Worm (Caenorhabditis elegans) whole organism, L4 larva: ENCODE data around the gene T14G12.12.
A peak's percentile ranks its signal among the peaks of the same experiment; 100 is the strongest.

Source experiments
- F37D6.2 ChIP-seq: sonication (generic microtip); optimal IDR thresholded peaks from 2 replicates; lab custom pipeline; 2016; ENCODE audit warnings: mild to moderate bottlenecking, missing genetic modification characterization, missing compliant biosample characterization
- F49E8.2 ChIP-seq: sonication (generic microtip); optimal IDR thresholded peaks from 2 replicates; lab custom pipeline; 2016; ENCODE audit warnings: missing compliant biosample characterization, mild to moderate bottlenecking, missing genetic modification characterization, borderline replicate concordance
- T26A8.4 ChIP-seq: fragments of 200-800 bp; sonication (Bioruptor generic); IDR thresholded peaks from 2 replicates; pipeline ENCODE4 v1.3.6; 2022; ENCODE audit warnings: missing genetic modification characterization, missing compliant biosample characterization
- Y48G9A.11 ChIP-seq: fragments of 200-800 bp; sonication (Bioruptor generic); IDR thresholded peaks from 2 replicates; pipeline ENCODE4 v1.3.6; 2022; ENCODE audit warnings: missing genetic modification reagents, missing genetic modification characterization, missing compliant biosample characterization
- Y5F2A.4 ChIP-seq: fragments of 200-800 bp; sonication (Bioruptor generic); optimal IDR thresholded peaks from 2 replicates; lab custom pipeline; 2018; ENCODE audit warnings: mild to moderate bottlenecking, missing genetic modification characterization, missing compliant biosample characterization
- Y75B8A.6 ChIP-seq: fragments of 200-800 bp; sonication (Bioruptor generic); IDR thresholded peaks from 2 replicates; pipeline ENCODE4 v1.3.6; 2022; ENCODE audit warnings: missing genetic modification reagents, missing genetic modification characterization, missing compliant biosample characterization
- aha-1 ChIP-seq: fragments of 150-350 bp; peaks from one replicate; lab custom pipeline; 2014; ENCODE audit warnings: missing biosample characterization, missing genetic modification characterization
- aly-2 ChIP-seq: sonication (generic microtip); optimal IDR thresholded peaks from 2 replicates; lab custom pipeline; 2018; ENCODE audit warnings: missing biosample characterization, missing genetic modification characterization
- ceh-32 ChIP-seq: sonication (generic microtip); optimal IDR thresholded peaks from 2 replicates; lab custom pipeline; 2016; ENCODE audit warnings: mild to moderate bottlenecking, missing genetic modification characterization, missing compliant biosample characterization; ENCODE audit not compliant: poor library complexity
- ces-1 ChIP-seq: fragments of 150-350 bp; sonication (generic microtip); optimal IDR thresholded peaks from 4 replicates; lab custom pipeline; 2014; ENCODE audit warnings: missing biosample characterization, missing genetic modification reagents, missing genetic modification characterization
- daf-16 ChIP-seq, 3 experiments: sonication (generic microtip); optimal IDR thresholded peaks; 2 replicates each; lab custom pipeline; 2016 to 2017; ENCODE audit warnings: missing genetic modification characterization in 3 of 3, missing genetic modification reagents in 3 of 3, mild to moderate bottlenecking in 2 of 3, missing compliant biosample characterization in 2 of 3, missing biosample characterization in 1 of 3, moderate library complexity in 1 of 3
- daf-19 ChIP-seq: fragments of 200-800 bp; sonication (Bioruptor generic); conservative IDR thresholded peaks from 2 replicates; pipeline ENCODE4 v1.3.6; 2022; ENCODE audit warnings: missing genetic modification characterization, missing compliant biosample characterization
- dmd-6 ChIP-seq: fragments of 200-800 bp; sonication (Bioruptor generic); IDR thresholded peaks from 2 replicates; pipeline ENCODE4 v1.3.6; 2022; ENCODE audit warnings: missing genetic modification reagents, missing genetic modification characterization, missing compliant biosample characterization
- dmd-9 ChIP-seq: fragments of 200-800 bp; sonication (Bioruptor generic); IDR thresholded peaks from 2 replicates; pipeline ENCODE4 v1.3.6; 2022; ENCODE audit warnings: missing genetic modification reagents, missing genetic modification characterization, missing compliant biosample characterization
- dve-1 ChIP-seq: sonication (generic microtip); optimal IDR thresholded peaks from 2 replicates; lab custom pipeline; 2017; ENCODE audit warnings: antibody characterized with exemption, mild to moderate bottlenecking, missing genetic modification characterization, missing compliant biosample characterization; ENCODE audit not compliant: insufficient read depth
- egl-43 ChIP-seq: fragments of 200-800 bp; sonication (Bioruptor generic); IDR thresholded peaks from 2 replicates; pipeline ENCODE4 v1.3.6; 2022; ENCODE audit warnings: missing genetic modification reagents, missing genetic modification characterization, missing compliant biosample characterization
- fkh-10 ChIP-seq: fragments of 150-350 bp; optimal IDR thresholded peaks from 2 replicates; lab custom pipeline; 2014; ENCODE audit warnings: missing biosample characterization, missing genetic modification reagents, missing genetic modification characterization
- hmg-1.1 ChIP-seq: fragments of 200-800 bp; sonication (Bioruptor generic); IDR thresholded peaks from 2 replicates; pipeline ENCODE4 v1.3.6; 2022; ENCODE audit warnings: missing genetic modification reagents, missing genetic modification characterization, missing compliant biosample characterization
- lim-7 ChIP-seq: fragments of 200-800 bp; sonication (Bioruptor generic); IDR thresholded peaks from 2 replicates; pipeline ENCODE4 v1.3.6; 2022; ENCODE audit warnings: missing genetic modification characterization, missing compliant biosample characterization
- lin-39 ChIP-seq: fragments of 150-350 bp; optimal IDR thresholded peaks from 2 replicates; lab custom pipeline; 2014; ENCODE audit warnings: missing biosample characterization, missing genetic modification reagents, missing genetic modification characterization
- lir-3 ChIP-seq: sonication (generic microtip); optimal IDR thresholded peaks from 2 replicates; lab custom pipeline; 2016; ENCODE audit warnings: mild to moderate bottlenecking, missing genetic modification characterization, missing compliant biosample characterization
- lsy-2 ChIP-seq, 2 experiments: fragments of 150-350 bp in 1 of 2; sonication (generic microtip) in 1 of 2; optimal IDR thresholded peaks; 2 replicates each; lab custom pipeline; 2014 to 2017; ENCODE audit warnings: missing biosample characterization in 2 of 2, missing genetic modification characterization in 2 of 2
- madf-5 ChIP-seq, 2 experiments: fragments of 200-800 bp; sonication (Bioruptor generic); IDR thresholded peaks; 2 replicates each; pipeline ENCODE4 v1.3.6; 2022; ENCODE audit warnings: missing compliant biosample characterization in 2 of 2, missing genetic modification characterization in 2 of 2
- mdt-29 ChIP-seq: fragments of 200-800 bp; sonication (Bioruptor generic); IDR thresholded peaks from 2 replicates; pipeline ENCODE4 v1.3.6; 2022; ENCODE audit warnings: missing genetic modification reagents, missing genetic modification characterization, missing compliant biosample characterization
- mep-1 ChIP-seq: fragments of 150-350 bp; sonication (generic microtip); optimal IDR thresholded peaks from 3 replicates; lab custom pipeline; 2014; ENCODE audit warnings: missing biosample characterization, missing genetic modification characterization
- mes-2 ChIP-seq: sonication (generic microtip); optimal IDR thresholded peaks from 2 replicates; lab custom pipeline; 2016; ENCODE audit warnings: missing genotype, mild to moderate bottlenecking, missing genetic modification characterization, missing compliant biosample characterization; ENCODE audit not compliant: poor library complexity, severe bottlenecking
- mxl-3 ChIP-seq: fragments of 200-800 bp; sonication (Bioruptor generic); optimal IDR thresholded peaks from 2 replicates; lab custom pipeline; 2018; ENCODE audit warnings: mild to moderate bottlenecking, missing genetic modification characterization, missing compliant biosample characterization
- nhr-10 ChIP-seq: fragments of 150-350 bp; optimal IDR thresholded peaks from 2 replicates; lab custom pipeline; 2014; ENCODE audit warnings: missing biosample characterization, missing genetic modification characterization
- nhr-102 ChIP-seq: sonication (generic microtip); optimal IDR thresholded peaks from 2 replicates; lab custom pipeline; 2016; ENCODE audit warnings: mild to moderate bottlenecking, missing genetic modification characterization, moderate library complexity, missing compliant biosample characterization
- nhr-48 ChIP-seq: sonication (generic microtip); optimal IDR thresholded peaks from 2 replicates; lab custom pipeline; 2016; ENCODE audit warnings: mild to moderate bottlenecking, missing genetic modification characterization, missing compliant biosample characterization
- nhr-6 ChIP-seq: fragments of 150-350 bp; optimal IDR thresholded peaks from 2 replicates; lab custom pipeline; 2014; ENCODE audit warnings: missing biosample characterization, missing genetic modification characterization
- pqm-1 ChIP-seq: sonication (generic microtip); optimal IDR thresholded peaks from 2 replicates; lab custom pipeline; 2017; ENCODE audit warnings: missing biosample characterization, missing genetic modification characterization
- rbr-2 ChIP-seq: sonication (generic microtip); optimal IDR thresholded peaks from 2 replicates; lab custom pipeline; 2016; ENCODE audit warnings: missing genotype, missing genetic modification characterization, missing compliant biosample characterization
- saeg-2 ChIP-seq: fragments of 200-800 bp; sonication (Bioruptor generic); IDR thresholded peaks from 2 replicates; pipeline ENCODE4 v1.3.6; 2022; ENCODE audit warnings: missing genetic modification reagents, missing genetic modification characterization, missing compliant biosample characterization
- set-16 ChIP-seq: fragments of 200-800 bp; sonication (Bioruptor generic); IDR thresholded peaks from 2 replicates; pipeline ENCODE4 v1.3.6; 2022; ENCODE audit warnings: missing genetic modification reagents, missing genetic modification characterization, missing compliant biosample characterization
- snpc-1.2 ChIP-seq: fragments of 200-800 bp; sonication (Bioruptor generic); IDR thresholded peaks from 2 replicates; pipeline ENCODE4 v1.3.6; 2022; ENCODE audit warnings: missing genetic modification reagents, missing genetic modification characterization, missing compliant biosample characterization
- snpc-4 ChIP-seq: fragments of 150-350 bp; optimal IDR thresholded peaks from 2 replicates; lab custom pipeline; 2014; ENCODE audit warnings: missing biosample characterization, missing genetic modification characterization
- unc-130 ChIP-seq: sonication (generic microtip); optimal IDR thresholded peaks from 2 replicates; lab custom pipeline; 2016; ENCODE audit warnings: missing genetic modification reagents, missing genetic modification characterization, missing compliant biosample characterization
- unc-62 ChIP-seq, 3 experiments: fragments of 150-350 bp in 1 of 3; sonication (generic microtip); optimal IDR thresholded peaks in 2 of 3; peaks in 1 of 3; 1 replicate in 1 of 3; 2 replicates in 2 of 3; lab custom pipeline; 2014 to 2017; ENCODE audit warnings: missing biosample characterization in 3 of 3, missing genetic modification characterization in 3 of 3, missing genetic modification reagents in 3 of 3, missing genotype in 1 of 3
- zag-1 ChIP-seq: fragments of 150-350 bp; optimal IDR thresholded peaks from 2 replicates; lab custom pipeline; 2014; ENCODE audit warnings: missing biosample characterization, missing genetic modification characterization
- zfp-3 ChIP-seq: fragments of 200-800 bp; sonication (Bioruptor generic); conservative IDR thresholded peaks from 2 replicates; pipeline ENCODE4 v1.3.6; 2022; ENCODE audit warnings: missing genetic modification reagents, missing genetic modification characterization, missing compliant biosample characterization
- zip-11 ChIP-seq: fragments of 200-800 bp; sonication (Bioruptor generic); IDR thresholded peaks from 2 replicates; pipeline ENCODE4 v1.3.6; 2022; ENCODE audit warnings: missing genetic modification characterization, missing compliant biosample characterization

T14G12.12 gene

ce11 chrX:3798288-3798687, 40.0 kb upstream of the T14G12.12 start:
- no peak for TF ChIP-seq nhr-6 (tag; lab: Kevin White, UChicago)
- TF ChIP-seq set-16 (GFP tag; lab: Robert Waterston, UW): peak; percentile 64

ce11 chrX:3797882-3798281, 39.6 kb upstream of the T14G12.12 start, which contains the start of gene abu-10:
Gene abu-10, plus strand, starts transcription at chrX:3798182.
- no peak for TF ChIP-seq hmg-1.1 (GFP tag; lab: Robert Waterston, UW)
- TF ChIP-seq Y48G9A.11 (GFP tag; lab: Robert Waterston, UW): no peak
- TF ChIP-seq F37D6.2 (tag; lab: Kevin White, UChicago): no peak
- TF ChIP-seq lin-39: no peak
- no peak for TF ChIP-seq nhr-102 (tag; lab: Kevin White, UChicago)
- TF ChIP-seq pqm-1: no peak
- TF ChIP-seq nhr-48 (tag; lab: Kevin White, UChicago): no peak
- no peak for TF ChIP-seq aly-2 (tag; lab: Kevin White, UChicago)

- TF ChIP-seq nhr-102 (tag; lab: Kevin White, UChicago): no peak
- no peak for TF ChIP-seq dmd-6
- TF ChIP-seq snpc-4: no peak
- no peak for TF ChIP-seq zip-11 (GFP tag; lab: Robert Waterston, UW)
- TF ChIP-seq unc-62 (GFP tag; optimal IDR thresholded peaks at IDR 0.05 in 1 of 2; lab: Kevin White, UChicago): no peak
- TF ChIP-seq unc-62 (tag; optimal IDR thresholded peaks at IDR 0.05; lab: Kevin White, UChicago): no peak
- TF ChIP-seq Y5F2A.4 (GFP tag; lab: Kevin White, UChicago): no peak
- TF ChIP-seq nhr-10 (tag; lab: Kevin White, UChicago): no peak
- no peak for TF ChIP-seq saeg-2
- TF ChIP-seq lsy-2 (tag; optimal IDR thresholded peaks at IDR 0.05; lab: Kevin White, UChicago): no peak
- no peak for TF ChIP-seq lim-7 (GFP tag; lab: Robert Waterston, UW)
- TF ChIP-seq dmd-9 (GFP tag; lab: Robert Waterston, UW): no peak
Measured at ce11 chrX:3795642-3796041, 37.3 kb upstream of the T14G12.12 start, which contains the start of gene F35A5.5. Gene F35A5.5, minus strand, starts transcription at chrX:3795742.

ce11 chrX:3794161-3794560, 35.9 kb upstream of the T14G12.12 start:
- TF ChIP-seq ces-1 (GFP tag; lab: Kevin White, UChicago) (no peak), egl-43 (GFP tag; lab: Robert Waterston, UW) (peak; percentile 57; the same call in 1 of the 2 replicates), aha-1 (peak; percentile 29), set-16 (GFP tag; lab: Robert Waterston, UW) (peak; percentile 65; the same call in 1 of the 2 replicates)

ce11 chrX:3793389-3793788, 35.1 kb upstream of the T14G12.12 start:
- peak; percentile 20 for TF ChIP-seq unc-130
- TF ChIP-seq daf-19: 0 out of 2 replicates have a peak, but pooled peaks have one; percentile 61
- TF ChIP-seq F49E8.2 (tag; lab: Kevin White, UChicago): peak; percentile 42
- TF ChIP-seq daf-16 (GFP tag; optimal IDR thresholded peaks at IDR 0.05; lab: Kevin White, UChicago): peak in 1 of 2 experiments; percentile 22
- peak; percentile 81 for TF ChIP-seq daf-16 (tag; optimal IDR thresholded peaks at IDR 0.05; lab: Kevin White, UChicago)
- TF ChIP-seq rbr-2 (tag; lab: Kevin White, UChicago): peak; percentile 7
- TF ChIP-seq saeg-2: no peak
- TF ChIP-seq mes-2 (tag; lab: Kevin White, UChicago): peak; percentile 53
- peak; percentile 74 to 84; a peak in 1 of 4 replicates for TF ChIP-seq madf-5 (GFP tag; IDR thresholded peaks at IDR 0.05; lab: Robert Waterston, UW)
- no peak for TF ChIP-seq mxl-3
- TF ChIP-seq set-16 (GFP tag; lab: Robert Waterston, UW): no peak
- TF ChIP-seq Y75B8A.6 (GFP tag; lab: Robert Waterston, UW): no peak
- no peak for TF ChIP-seq zip-11 (GFP tag; lab: Robert Waterston, UW)
- TF ChIP-seq lir-3 (tag; lab: Kevin White, UChicago): peak; percentile 50
- no peak for TF ChIP-seq T26A8.4 (GFP tag; lab: Robert Waterston, UW)
- TF ChIP-seq mep-1: peak; percentile 56
- peak; percentile 12 for TF ChIP-seq nhr-48 (tag; lab: Kevin White, UChicago)
- TF ChIP-seq nhr-10 (tag; lab: Kevin White, UChicago): no peak
- no peak for TF ChIP-seq ceh-32 (tag; lab: Kevin White, UChicago)
- no peak for TF ChIP-seq zag-1 (tag; lab: Kevin White, UChicago)
- peak; percentile 57; the same call in 1 of the 2 replicates for TF ChIP-seq mdt-29 (GFP tag; lab: Robert Waterston, UW)
- no peak for TF ChIP-seq fkh-10
- peak; percentile 72 for TF ChIP-seq dve-1 (tag; lab: Kevin White, UChicago)
- 0 out of 2 replicates have a peak, but pooled peaks have one; percentile 43 for TF ChIP-seq zfp-3
- peak; percentile 76 for TF ChIP-seq egl-43 (GFP tag; lab: Robert Waterston, UW)
- TF ChIP-seq snpc-1.2 (GFP tag; lab: Robert Waterston, UW): peak; percentile 83
